In the genomic region with DNA sequence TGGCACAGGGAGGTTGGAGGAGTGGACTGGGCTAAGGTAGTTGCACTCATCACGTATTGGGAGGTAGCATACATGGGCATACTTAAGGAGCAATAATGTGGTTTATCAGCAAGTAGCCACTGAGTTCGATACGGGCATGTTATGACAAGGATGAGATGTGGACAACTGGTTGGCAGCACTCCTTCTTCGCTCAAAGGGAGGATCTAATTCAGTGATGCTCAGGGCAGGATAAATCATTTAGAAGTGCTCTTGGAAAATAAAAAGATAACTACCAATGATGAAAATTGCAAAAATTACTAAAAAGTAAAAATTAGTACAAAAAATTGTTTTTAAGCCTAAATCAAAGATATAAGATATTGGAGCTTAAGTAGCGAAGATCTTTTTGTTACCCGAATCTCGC, we compare ENCODE assay signal across 4 fruit fly cellular contexts.
TF ChIP-seq lines count a peak whose summit lies in the region.

No protein-coding gene starts in this region.

- no peak for TF ChIP-seq CTCF in whole organism, embryonic (GFP tag; optimal IDR thresholded peaks at IDR 0.05; lab: Kevin White, UChicago)

TF ChIP-seq in whole organism, embryonic, 481 proteins besides CTCF, POLR2A, EP300 and RAD21:
- no peak for TF ChIP-seq nerfin-1 (tag; optimal IDR thresholded peaks at IDR 0.05; lab: Kevin White, UChicago)
- peak; percentile 52 for TF ChIP-seq Ets65A (GFP tag; lab: Kevin White, UChicago)
- TF ChIP-seq CG2199 (GFP tag; IDR thresholded peaks at IDR 0.05; lab: Robert Waterston, UW) = no peak
- TF ChIP-seq Nf-YC (tag; optimal IDR thresholded peaks at IDR 0.05; lab: Kevin White, UChicago) = no peak
- no peak for TF ChIP-seq en (GFP tag; optimal IDR thresholded peaks at IDR 0.05; lab: Kevin White, UChicago)

TF ChIP-seq in whole organism, prepupa, 60 proteins besides CTCF, POLR2A, EP300 and RAD21:
- peak; percentile 9 for TF ChIP-seq CG10669 (GFP tag; optimal IDR thresholded peaks at IDR 0.05; lab: Kevin White, UChicago)
- TF ChIP-seq CG9139 (GFP tag; optimal IDR thresholded peaks at IDR 0.05; lab: Kevin White, UChicago) = no peak
- TF ChIP-seq CG3032 (tag; optimal IDR thresholded peaks at IDR 0.05; lab: Kevin White, UChicago) = peak; percentile 52
- peak in 1 of 2 experiments; percentile 29 for TF ChIP-seq salr (GFP tag; optimal IDR thresholded peaks at IDR 0.05; lab: Kevin White, UChicago)
- 0 out of 3 replicates have a peak, but pooled peaks have one; percentile 5 for TF ChIP-seq CG6163 (GFP tag; IDR thresholded peaks at IDR 0.05; lab: Robert Waterston, UW)
- peak; percentile 18 for TF ChIP-seq Ets96B (tag; optimal IDR thresholded peaks at IDR 0.05; lab: Kevin White, UChicago)
- TF ChIP-seq CG6808 (GFP tag; optimal IDR thresholded peaks at IDR 0.05; lab: Kevin White, UChicago) = peak; percentile 18
- peak; percentile 30 for TF ChIP-seq Sox14 (GFP tag; optimal IDR thresholded peaks at IDR 0.05; lab: Kevin White, UChicago)
- no peak for TF ChIP-seq OdsH (GFP tag; optimal IDR thresholded peaks at IDR 0.05; lab: Kevin White, UChicago)
- TF ChIP-seq Met (GFP tag; optimal IDR thresholded peaks at IDR 0.05; lab: Kevin White, UChicago) = no peak
- no peak for TF ChIP-seq CG4318 (GFP tag; optimal IDR thresholded peaks at IDR 0.05; lab: Kevin White, UChicago)
- TF ChIP-seq Eip78C (GFP tag; lab: Kevin White, UChicago) = peak; percentile 91
- TF ChIP-seq fd59A (GFP tag; optimal IDR thresholded peaks at IDR 0.05; lab: Kevin White, UChicago) = peak; percentile 24
- TF ChIP-seq CG15336 (GFP tag; IDR thresholded peaks at IDR 0.05; lab: Robert Waterston, UW) = no peak
- no peak for TF ChIP-seq Sox15 (GFP tag; optimal IDR thresholded peaks at IDR 0.05; lab: Kevin White, UChicago)

TF ChIP-seq in whole organism, pupa, 21 proteins besides CTCF, POLR2A, EP300 and RAD21:
- TF ChIP-seq Ets98B (GFP tag; IDR thresholded peaks at IDR 0.05; lab: Robert Waterston, UW) (no peak), CG9948 (tag; optimal IDR thresholded peaks at IDR 0.05; lab: Kevin White, UChicago) (peak; percentile 24), CG4496 (GFP tag; IDR thresholded peaks at IDR 0.05; lab: Robert Waterston, UW) (no peak), CG12605 (GFP tag; IDR thresholded peaks at IDR 0.05; lab: Robert Waterston, UW) (no peak), fd96Ca (GFP tag; IDR thresholded peaks at IDR 0.05; lab: Robert Waterston, UW) (no peak), CG13204 (GFP tag; optimal IDR thresholded peaks at IDR 0.05; lab: Kevin White, UChicago) (no peak), Pif1A (GFP tag; optimal IDR thresholded peaks at IDR 0.05; lab: Kevin White, UChicago) (no peak), gl (tag; optimal IDR thresholded peaks at IDR 0.05; lab: Kevin White, UChicago) (no peak), D1 (tag; optimal IDR thresholded peaks at IDR 0.05; lab: Kevin White, UChicago) (no peak), CG8301 (tag; optimal IDR thresholded peaks at IDR 0.05; lab: Kevin White, UChicago) (no peak), CG32121 (GFP tag; IDR thresholded peaks at IDR 0.05; lab: Robert Waterston, UW) (no peak), rn (GFP tag; IDR thresholded peaks at IDR 0.05; lab: Robert Waterston, UW) (0 out of 2 replicates have a peak, but pooled peaks have one; percentile 6), EcR (GFP tag; optimal IDR thresholded peaks at IDR 0.05; lab: Kevin White, UChicago) (no peak), CG15710 (tag; optimal IDR thresholded peaks at IDR 0.05; lab: Kevin White, UChicago) (peak; percentile 41), Pif1B (GFP tag; optimal IDR thresholded peaks at IDR 0.05; lab: Kevin White, UChicago) (no peak), CG8159 (tag; optimal IDR thresholded peaks at IDR 0.05; lab: Kevin White, UChicago) (peak; percentile 47), CG10348 (GFP tag; IDR thresholded peaks at IDR 0.05; lab: Robert Waterston, UW) (0 out of 2 replicates have a peak, but pooled peaks have one; percentile 18), CG34367 (tag; optimal IDR thresholded peaks at IDR 0.05; lab: Kevin White, UChicago) (no peak), CG17806 (tag; optimal IDR thresholded peaks at IDR 0.05; lab: Kevin White, UChicago) (peak; percentile 18), CG14655 (GFP tag; optimal IDR thresholded peaks at IDR 0.05; lab: Kevin White, UChicago) (no peak), Snoo (tag; optimal IDR thresholded peaks at IDR 0.05; lab: Kevin White, UChicago) (no peak)

TF ChIP-seq in whole organism, wandering third instar larva, 38 proteins besides CTCF, POLR2A, EP300 and RAD21:
- TF ChIP-seq CG9705 (GFP tag; optimal IDR thresholded peaks at IDR 0.05; lab: Kevin White, UChicago) = no peak
- peak; percentile 5 for TF ChIP-seq ey (GFP tag; optimal IDR thresholded peaks at IDR 0.05; lab: Kevin White, UChicago)
